Worm (Caenorhabditis elegans) whole organism, late embryonic: ENCODE data around the gene F47C12.8.

Experiments
- C08G9.2 ChIP-seq: sonication (generic microtip); optimal IDR thresholded peaks from 2 replicates; lab custom pipeline; 2016; ENCODE audit warnings: mild to moderate bottlenecking, missing genetic modification characterization, moderate library complexity, missing compliant biosample characterization
- ama-1 ChIP-seq: fragments of 150-350 bp; optimal IDR thresholded peaks from 2 replicates; lab custom pipeline; 2014
- ceh-48 ChIP-seq: sonication (generic microtip); optimal IDR thresholded peaks from 2 replicates; lab custom pipeline; 2016; ENCODE audit warnings: missing genetic modification characterization, inconsistent platforms, missing compliant biosample characterization
- nhr-11 ChIP-seq: fragments of 150-350 bp; optimal IDR thresholded peaks from 2 replicates; lab custom pipeline; 2014; ENCODE audit warnings: missing biosample characterization, missing genetic modification characterization
- pat-9 ChIP-seq: fragments of 200-800 bp; sonication (Bioruptor generic); optimal IDR thresholded peaks from 2 replicates; lab custom pipeline; 2018; ENCODE audit warnings: mild to moderate bottlenecking, missing genetic modification characterization, moderate library complexity, missing compliant biosample characterization
- tbx-2 ChIP-seq: sonication (generic microtip); optimal IDR thresholded peaks from 2 replicates; lab custom pipeline; 2016; ENCODE audit warnings: missing genetic modification characterization, missing compliant biosample characterization
- ztf-16 ChIP-seq: sonication (generic microtip); optimal IDR thresholded peaks from 2 replicates; lab custom pipeline; 2017; ENCODE audit warnings: missing genetic modification characterization, missing compliant biosample characterization

DNA sequence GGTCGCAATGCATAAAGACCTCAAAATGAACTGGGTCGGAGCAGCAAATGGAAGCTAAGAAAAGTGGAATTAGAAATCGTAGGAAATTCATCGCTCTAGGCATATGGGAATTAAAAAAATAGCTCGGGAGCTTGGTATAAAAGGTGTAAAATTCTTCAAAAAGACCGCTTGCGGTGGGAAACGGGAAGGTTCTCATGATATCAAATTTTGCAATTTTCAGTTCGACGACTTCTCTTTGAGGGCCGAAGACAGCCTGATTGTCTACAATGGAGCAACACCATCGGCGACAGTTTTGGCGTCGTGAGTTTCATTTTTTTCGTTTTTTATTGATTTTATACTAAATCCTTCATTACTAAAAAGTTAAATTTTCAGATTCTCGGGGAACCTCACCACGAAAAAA is at the start of gene F47C12.8:
- TF ChIP-seq ztf-16 (tag; lab: Kevin White, UChicago): no peak
- no peak for TF ChIP-seq pat-9 (tag; lab: Kevin White, UChicago)
- no peak for TF ChIP-seq ceh-48
- TF ChIP-seq nhr-11: no peak
- no peak for TF ChIP-seq tbx-2 (tag; lab: Kevin White, UChicago)
- no peak for TF ChIP-seq ama-1 (lab: Kevin White, UChicago)
- TF ChIP-seq C08G9.2: no peak
